Fruit fly (Drosophila melanogaster) whole organism, wandering third instar larva: ENCODE data around the gene CG9389.

Source experiments
- Abd-B ChIP-seq: fragments of >200 bp; optimal IDR thresholded peaks from 2 replicates; lab custom pipeline; 2017; ENCODE audit warnings: missing biosample characterization, missing genetic modification characterization
- CG32264 ChIP-seq: fragments of 200-800 bp; sonication (Bioruptor generic); optimal IDR thresholded peaks from 2 replicates; lab custom pipeline; 2016; ENCODE audit warnings: missing biosample characterization, missing genetic modification characterization
- CG9705 ChIP-seq: fragments of 200-800 bp; sonication (Bioruptor generic); optimal IDR thresholded peaks from 2 replicates; lab custom pipeline; 2018; ENCODE audit warnings: missing biosample characterization, mild to moderate bottlenecking, missing genetic modification characterization
- CrebA ChIP-seq: fragments of 200-800 bp; sonication (Bioruptor generic); optimal IDR thresholded peaks from 2 replicates; lab custom pipeline; 2016; ENCODE audit warnings: missing biosample characterization, mild to moderate bottlenecking, missing genetic modification characterization, borderline replicate concordance
- Dfd ChIP-seq: fragments of >200 bp; optimal IDR thresholded peaks from 2 replicates; lab custom pipeline; 2017; ENCODE audit warnings: missing biosample characterization, missing genetic modification characterization
- Dif ChIP-seq: fragments of 200-275, 200-300 bp; sonication (Bioruptor generic); optimal IDR thresholded peaks from 2 replicates; lab custom pipeline; 2018; ENCODE audit warnings: missing biosample characterization, missing genetic modification characterization; ENCODE audit not compliant: partially characterized antibody
- HLH106 ChIP-seq: fragments of 200-800 bp; optimal IDR thresholded peaks from 3 replicates; lab custom pipeline; 2019; ENCODE audit warnings: missing biosample characterization, mild to moderate bottlenecking, missing genetic modification characterization, moderate library complexity
- Hnf4 ChIP-seq: fragments of 200-800 bp; sonication (Bioruptor generic); optimal IDR thresholded peaks from 2 replicates; lab custom pipeline; 2016; ENCODE audit warnings: missing biosample characterization, mild to moderate bottlenecking, missing genetic modification characterization
- Hr78 ChIP-seq: fragments of >200 bp; optimal IDR thresholded peaks from 2 replicates; lab custom pipeline; 2017; ENCODE audit warnings: missing biosample characterization, missing genetic modification characterization
- Hr83 ChIP-seq: fragments of 200-300 bp; sonication (Bioruptor generic); optimal IDR thresholded peaks from 2 replicates; lab custom pipeline; 2016; ENCODE audit warnings: missing biosample characterization, mild to moderate bottlenecking, missing genetic modification characterization, moderate library complexity; ENCODE audit not compliant: poor library complexity, severe bottlenecking
- Jra ChIP-seq: sonication (Bioruptor generic); optimal IDR thresholded peaks from 2 replicates; lab custom pipeline; 2016; ENCODE audit warnings: missing biosample characterization, missing genetic modification characterization
- Mio ChIP-seq: sonication (Bioruptor generic); optimal IDR thresholded peaks from 2 replicates; lab custom pipeline; 2016; ENCODE audit warnings: missing biosample characterization, missing genetic modification characterization
- N ChIP-seq: fragments of >200 bp; optimal IDR thresholded peaks from 2 replicates; lab custom pipeline; 2018; ENCODE audit warnings: missing biosample characterization, missing external identifiers, missing genetic modification characterization
- OdsH ChIP-seq: fragments of 200-800 bp; sonication (Bioruptor generic); optimal IDR thresholded peaks from 2 replicates; lab custom pipeline; 2016; ENCODE audit warnings: missing biosample characterization, mild to moderate bottlenecking, missing genetic modification characterization
- Rel ChIP-seq, 2 experiments: fragments of 200-800 bp; sonication (Bioruptor generic) in 1 of 2; optimal IDR thresholded peaks; 2 replicates in 1 of 2; 3 replicates in 1 of 2; lab custom pipeline; 2016 to 2019; ENCODE audit warnings: mild to moderate bottlenecking in 2 of 2, missing biosample characterization in 2 of 2, missing genetic modification characterization in 2 of 2, moderate library complexity in 1 of 2
- Sp1 ChIP-seq: fragments of 200-800 bp; sonication (Bioruptor generic); optimal IDR thresholded peaks from 3 replicates; lab custom pipeline; 2019; ENCODE audit warnings: missing biosample characterization, mild to moderate bottlenecking, missing genetic modification characterization, moderate library complexity
- Vsx2 ChIP-seq: fragments of 200-300, 225-300 bp; sonication (Bioruptor generic); optimal IDR thresholded peaks from 2 replicates; lab custom pipeline; 2018; ENCODE audit warnings: missing biosample characterization, missing genetic modification characterization; ENCODE audit not compliant: partially characterized antibody
- br ChIP-seq: fragments of 200-800 bp; sonication (Bioruptor generic); optimal IDR thresholded peaks from 2 replicates; lab custom pipeline; 2016; ENCODE audit warnings: missing biosample characterization, missing genetic modification characterization
- dl ChIP-seq, 2 experiments: fragments of 175-275, 200-275 bp in 1 of 2; fragments of 200-275 bp in 1 of 2; sonication (Bioruptor generic); optimal IDR thresholded peaks; lab custom pipeline; 2018; ENCODE audit warnings: mild to moderate bottlenecking in 2 of 2, missing biosample characterization in 2 of 2, missing genetic modification characterization in 2 of 2, moderate library complexity in 2 of 2; ENCODE audit not compliant: partially characterized antibody in 2 of 2, insufficient read depth in 1 of 2
- dmrt93B ChIP-seq: fragments of 200-800 bp; sonication (Bioruptor generic); optimal IDR thresholded peaks from 2 replicates; lab custom pipeline; 2018; ENCODE audit warnings: missing biosample characterization, mild to moderate bottlenecking, missing genetic modification characterization
- ey ChIP-seq: fragments of 200-800 bp; sonication (Bioruptor generic); optimal IDR thresholded peaks from 2 replicates; lab custom pipeline; 2016; ENCODE audit warnings: missing biosample characterization, missing genetic modification characterization
- foxo ChIP-seq, 2 experiments: fragments of 200-800 bp; sonication (Bioruptor generic); optimal IDR thresholded peaks; 2 replicates in 1 of 2; 3 replicates in 1 of 2; lab custom pipeline; 2016 to 2017; ENCODE audit warnings: missing biosample characterization in 2 of 2, missing genetic modification characterization in 2 of 2
- fru ChIP-seq: fragments of 200-800 bp; sonication (Bioruptor generic); optimal IDR thresholded peaks from 3 replicates; lab custom pipeline; 2016; ENCODE audit warnings: missing biosample characterization, mild to moderate bottlenecking, missing genetic modification characterization
- h ChIP-seq: fragments of 200-800 bp; sonication (Bioruptor generic); optimal IDR thresholded peaks from 3 replicates; lab custom pipeline; 2016; ENCODE audit warnings: missing biosample characterization, mild to moderate bottlenecking, missing genetic modification characterization
- jim ChIP-seq: fragments of 175-275, 200-325 bp; sonication (Bioruptor generic); optimal IDR thresholded peaks from 2 replicates; lab custom pipeline; 2016; ENCODE audit warnings: missing biosample characterization, mild to moderate bottlenecking, missing genetic modification characterization
- lola ChIP-seq: fragments of >200 bp; optimal IDR thresholded peaks from 2 replicates; lab custom pipeline; 2017; ENCODE audit warnings: missing biosample characterization, missing genetic modification characterization
- pan ChIP-seq: fragments of >200 bp; optimal IDR thresholded peaks from 2 replicates; lab custom pipeline; 2017
- psq ChIP-seq: fragments of 200-800 bp; sonication (Bioruptor generic); optimal IDR thresholded peaks from 3 replicates; lab custom pipeline; 2017; ENCODE audit warnings: missing biosample characterization, mild to moderate bottlenecking, missing genetic modification characterization, moderate library complexity
- rgr ChIP-seq: fragments of 200-800 bp; sonication (Bioruptor generic); optimal IDR thresholded peaks from 3 replicates; lab custom pipeline; 2016; ENCODE audit warnings: missing biosample characterization, mild to moderate bottlenecking, missing genetic modification characterization
- sage ChIP-seq: fragments of 200-800 bp; sonication (Bioruptor generic); optimal IDR thresholded peaks from 2 replicates; lab custom pipeline; 2016; ENCODE audit warnings: missing biosample characterization, mild to moderate bottlenecking, missing genetic modification characterization
- sv ChIP-seq: fragments of 200-800 bp; sonication (Bioruptor generic); optimal IDR thresholded peaks from 3 replicates; lab custom pipeline; 2016; ENCODE audit warnings: missing biosample characterization, missing genetic modification characterization
- tai ChIP-seq: sonication (Bioruptor generic); optimal IDR thresholded peaks from 2 replicates; lab custom pipeline; 2016; ENCODE audit warnings: missing biosample characterization, missing genetic modification characterization
- usp ChIP-seq: fragments of >200 bp; optimal IDR thresholded peaks from 2 replicates; lab custom pipeline; 2017; ENCODE audit warnings: missing biosample characterization, missing genetic modification characterization
- woc ChIP-seq: sonication (Bioruptor generic); optimal IDR thresholded peaks from 2 replicates; lab custom pipeline; 2016; ENCODE audit warnings: missing biosample characterization, mild to moderate bottlenecking, missing genetic modification characterization

CG9389 gene

DNA sequence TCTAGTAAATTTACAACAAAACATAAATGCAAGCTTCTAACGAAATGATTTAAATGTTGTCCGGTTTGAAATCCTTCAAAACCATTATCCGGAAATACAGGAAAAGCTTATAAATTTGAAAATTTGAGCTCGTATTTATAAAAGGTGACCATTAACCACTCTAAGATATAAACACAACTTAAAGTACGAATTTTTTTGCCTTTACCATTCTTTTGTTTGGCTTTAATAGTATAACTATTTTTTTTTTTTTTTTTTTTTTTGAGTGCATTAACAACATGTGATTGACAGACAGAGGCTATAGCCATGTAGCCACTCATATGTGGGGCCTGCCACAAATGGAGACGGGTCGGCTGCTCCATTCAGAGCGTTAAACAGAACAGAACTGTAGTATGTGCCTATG, 27.0 kb downstream of the CG9389 start:
- no peak for TF ChIP-seq Vsx2 (GFP tag; lab: Kevin White, UChicago)
- no peak for TF ChIP-seq sv (GFP tag; lab: Kevin White, UChicago)
- TF ChIP-seq OdsH (GFP tag; lab: Kevin White, UChicago): no peak
- TF ChIP-seq tai (GFP tag; lab: Kevin White, UChicago): no peak
- TF ChIP-seq dl (GFP tag; optimal IDR thresholded peaks at IDR 0.05; lab: Kevin White, UChicago; ENCODE audit: insufficient read depth in 1 of 2, partially characterized antibody in 2 of 2): no peak
- TF ChIP-seq pan (lab: Kevin White, UChicago): no peak
- TF ChIP-seq sage (GFP tag; lab: Kevin White, UChicago): no peak
- TF ChIP-seq jim (GFP tag; lab: Kevin White, UChicago): no peak
- no peak for TF ChIP-seq br (GFP tag; lab: Kevin White, UChicago)
- no peak for TF ChIP-seq woc (GFP tag; lab: Kevin White, UChicago)
- no peak for TF ChIP-seq CG32264 (GFP tag; lab: Kevin White, UChicago)
- TF ChIP-seq foxo (GFP tag; optimal IDR thresholded peaks at IDR 0.05; lab: Kevin White, UChicago): no peak
- no peak for TF ChIP-seq Hnf4
- no peak for TF ChIP-seq ey (GFP tag; lab: Kevin White, UChicago)
- TF ChIP-seq lola (GFP tag; lab: Kevin White, UChicago): no peak
- no peak for TF ChIP-seq psq (GFP tag; lab: Kevin White, UChicago)
- TF ChIP-seq Mio (GFP tag; lab: Kevin White, UChicago): no peak
- TF ChIP-seq Hr83 (GFP tag; lab: Kevin White, UChicago): no peak

DNA sequence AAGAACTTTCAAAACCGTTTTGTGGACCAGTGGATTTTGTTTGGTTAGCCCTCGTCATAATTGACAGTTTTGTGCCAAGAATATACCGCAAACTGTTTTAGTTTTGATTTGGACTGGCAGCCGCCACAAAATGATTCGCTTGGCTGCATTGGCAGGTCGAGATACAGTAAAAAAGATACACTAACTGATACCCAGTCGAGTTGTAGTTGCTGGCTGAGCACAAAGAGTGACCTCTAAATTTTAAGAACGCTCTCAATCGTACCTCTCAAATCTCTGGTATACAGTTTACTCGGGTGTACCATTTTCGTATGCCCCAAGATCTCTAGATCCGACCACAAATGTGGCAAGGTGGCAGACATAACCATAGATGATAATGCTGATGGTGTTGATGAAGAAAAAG, 27.4 kb downstream of the CG9389 start:
- TF ChIP-seq jim (GFP tag; lab: Kevin White, UChicago): no peak
- no peak for TF ChIP-seq tai (GFP tag; lab: Kevin White, UChicago)
- TF ChIP-seq dl (GFP tag; optimal IDR thresholded peaks at IDR 0.05; lab: Kevin White, UChicago; ENCODE audit: insufficient read depth in 1 of 2, partially characterized antibody in 2 of 2): no peak
- TF ChIP-seq Mio (GFP tag; lab: Kevin White, UChicago): no peak
- TF ChIP-seq CG32264 (GFP tag; lab: Kevin White, UChicago): no peak
- TF ChIP-seq Rel (GFP tag; optimal IDR thresholded peaks at IDR 0.05; lab: Kevin White, UChicago): no peak
- no peak for TF ChIP-seq Rel (tag; optimal IDR thresholded peaks at IDR 0.05; lab: Kevin White, UChicago)
- no peak for TF ChIP-seq woc (GFP tag; lab: Kevin White, UChicago)
- TF ChIP-seq CG9705 (GFP tag; lab: Kevin White, UChicago): no peak
- TF ChIP-seq Abd-B: no peak
- no peak for TF ChIP-seq HLH106
- no peak for TF ChIP-seq OdsH (GFP tag; lab: Kevin White, UChicago)
- no peak for TF ChIP-seq rgr

- no peak for TF ChIP-seq h (GFP tag; lab: Kevin White, UChicago)
- TF ChIP-seq usp: no peak
- no peak for TF ChIP-seq sv (GFP tag; lab: Kevin White, UChicago)
- TF ChIP-seq Abd-B: no peak
- no peak for TF ChIP-seq Dfd
- no peak for TF ChIP-seq CG9705 (GFP tag; lab: Kevin White, UChicago)
- no peak for TF ChIP-seq jim (GFP tag; lab: Kevin White, UChicago)
- TF ChIP-seq woc (GFP tag; lab: Kevin White, UChicago): no peak
- TF ChIP-seq Jra (GFP tag; lab: Kevin White, UChicago): no peak
- TF ChIP-seq Sp1 (GFP tag; lab: Kevin White, UChicago): no peak
- TF ChIP-seq OdsH (GFP tag; lab: Kevin White, UChicago): no peak
- TF ChIP-seq CG32264 (GFP tag; lab: Kevin White, UChicago): no peak
Measured at dm6 chr3L:21241447-21241983, 28.9 kb downstream of the CG9389 start.

- TF ChIP-seq dmrt93B (GFP tag; lab: Kevin White, UChicago): no peak
- no peak for TF ChIP-seq pan (lab: Kevin White, UChicago)
- TF ChIP-seq sage (GFP tag; lab: Kevin White, UChicago): no peak
- no peak for TF ChIP-seq woc (GFP tag; lab: Kevin White, UChicago)
- TF ChIP-seq dl (GFP tag; optimal IDR thresholded peaks at IDR 0.05; lab: Kevin White, UChicago; ENCODE audit: insufficient read depth in 1 of 2, partially characterized antibody in 2 of 2): peak; percentile 58 to 70
- no peak for TF ChIP-seq Dfd
- TF ChIP-seq Rel (GFP tag; optimal IDR thresholded peaks at IDR 0.05; lab: Kevin White, UChicago): no peak
- peak; percentile 47 for TF ChIP-seq Rel (tag; optimal IDR thresholded peaks at IDR 0.05; lab: Kevin White, UChicago)
- no peak for TF ChIP-seq Hr78
- TF ChIP-seq br (GFP tag; lab: Kevin White, UChicago): peak; percentile 1
- no peak for TF ChIP-seq CG9705 (GFP tag; lab: Kevin White, UChicago)
- no peak for TF ChIP-seq N
- TF ChIP-seq CrebA (GFP tag; lab: Kevin White, UChicago): peak; percentile 46
- peak; percentile 45 for TF ChIP-seq Dif (GFP tag; lab: Kevin White, UChicago)
- no peak for TF ChIP-seq foxo (GFP tag; optimal IDR thresholded peaks at IDR 0.05; lab: Kevin White, UChicago)
- no peak for TF ChIP-seq sv (GFP tag; lab: Kevin White, UChicago)
- TF ChIP-seq lola (GFP tag; lab: Kevin White, UChicago): no peak
- TF ChIP-seq psq (GFP tag; lab: Kevin White, UChicago): peak; percentile 96
- TF ChIP-seq fru (GFP tag; lab: Kevin White, UChicago): no peak
- TF ChIP-seq h (GFP tag; lab: Kevin White, UChicago): peak; percentile 57
- TF ChIP-seq Vsx2 (GFP tag; lab: Kevin White, UChicago): no peak
- TF ChIP-seq jim (GFP tag; lab: Kevin White, UChicago): no peak
- TF ChIP-seq Sp1 (GFP tag; lab: Kevin White, UChicago): peak; percentile 49
- no peak for TF ChIP-seq Abd-B
- no peak for TF ChIP-seq Hr83 (GFP tag; lab: Kevin White, UChicago)
- TF ChIP-seq rgr: peak; percentile 10
Measured at dm6 chr3L:21239999-21240509, 30.3 kb downstream of the CG9389 start.
